Worm (Caenorhabditis elegans): ENCODE data around the gene tsp-18.

ce11 chrII:5892813-5893212 lies 11.5 kb upstream of the tsp-18 start:
- TF ChIP-seq mep-1 (tag; optimal IDR thresholded peaks at IDR 0.05) (no peak), blmp-1 (tag; optimal IDR thresholded peaks at IDR 0.05) (no peak), snpc-4 (tag; optimal IDR thresholded peaks at IDR 0.05) (no peak), pha-4 (tag; optimal IDR thresholded peaks at IDR 0.05) (no peak), drap-1 (GFP tag; optimal IDR thresholded peaks at IDR 0.05) (no peak), lsy-2 (tag; optimal IDR thresholded peaks at IDR 0.05) (no peak), ces-1 (GFP tag; optimal IDR thresholded peaks at IDR 0.05) (no peak), sptf-1 (tag; optimal IDR thresholded peaks at IDR 0.05) (no peak), elt-3 (tag; optimal IDR thresholded peaks at IDR 0.05) (no peak), ztf-11 (tag; optimal IDR thresholded peaks at IDR 0.05) (no peak), nhr-28 (tag; optimal IDR thresholded peaks at IDR 0.05) (no peak), nhr-76 (tag; optimal IDR thresholded peaks at IDR 0.05) (no peak)

Measured in whole organism, mixed stage, embryonic.